In the genomic region with DNA sequence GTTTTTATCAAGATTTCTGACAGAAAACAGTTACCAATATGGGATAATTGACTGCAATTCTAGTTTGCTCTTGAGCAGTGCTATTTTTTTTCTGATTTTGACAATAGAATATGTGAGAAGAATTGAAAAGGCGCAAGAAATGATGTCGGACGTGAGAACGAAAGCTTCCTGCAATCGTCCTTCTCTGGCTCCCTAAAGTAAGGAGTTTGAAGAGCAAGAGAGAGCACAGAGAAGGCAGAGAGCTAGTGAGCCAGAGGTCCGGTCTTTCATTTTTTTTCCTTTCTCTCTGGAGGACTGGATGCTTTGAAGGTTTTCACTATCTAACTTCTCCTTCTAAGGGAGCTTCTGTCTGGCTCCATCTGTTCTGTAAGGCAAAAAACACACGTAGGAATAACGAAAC, we compare ENCODE assay signal across 2 worm cellular contexts.
TF ChIP-seq lines count a peak whose summit lies in the region.

No protein-coding gene starts in this region.

TF ChIP-seq in whole organism, L1 larva, 84 proteins besides CTCF, POLR2A, EP300 and RAD21 (continued from another document):
- TF ChIP-seq hlh-17 (GFP tag; optimal IDR thresholded peaks at IDR 0.05; lab: Kevin White, UChicago; ENCODE audit: borderline replicate concordance) = no peak
- peak; percentile 57 for TF ChIP-seq lin-14 (GFP tag; optimal IDR thresholded peaks at IDR 0.05; lab: Kevin White, UChicago)
- no peak for TF ChIP-seq lin-39 (tag; optimal IDR thresholded peaks at IDR 0.05; lab: Kevin White, UChicago)
- TF ChIP-seq lsy-2 (tag; optimal IDR thresholded peaks at IDR 0.05; lab: Kevin White, UChicago) = peak in 1 of 2 experiments; percentile 44
- no peak for TF ChIP-seq tlp-1 (tag; optimal IDR thresholded peaks at IDR 0.05; lab: Kevin White, UChicago)
- peak in 1 of 3 experiments; percentile 12 for TF ChIP-seq ceh-82 (tag; optimal IDR thresholded peaks at IDR 0.05; lab: Kevin White, UChicago)
- no peak for TF ChIP-seq rnt-1 (tag; optimal IDR thresholded peaks at IDR 0.05; lab: Kevin White, UChicago)
- TF ChIP-seq snu-23 (GFP tag; optimal IDR thresholded peaks at IDR 0.05; lab: Kevin White, UChicago) = peak; percentile 10
- no peak for TF ChIP-seq dsc-1 (tag; optimal IDR thresholded peaks at IDR 0.05; lab: Kevin White, UChicago)
- no peak for TF ChIP-seq pax-3 (tag; optimal IDR thresholded peaks at IDR 0.05; lab: Kevin White, UChicago)
- TF ChIP-seq isw-1 (GFP tag; IDR thresholded peaks at IDR 0.05; lab: Robert Waterston, UW) = no peak
- TF ChIP-seq efl-1 (optimal IDR thresholded peaks at IDR 0.05; lab: Kevin White, UChicago) = no peak
- no peak for TF ChIP-seq efl-1 (GFP tag; optimal IDR thresholded peaks at IDR 0.05 in 1 of 2; lab: Kevin White, UChicago)
- no peak for TF ChIP-seq xbp-1 (tag; optimal IDR thresholded peaks at IDR 0.05; lab: Kevin White, UChicago)

TF ChIP-seq in whole organism, L2 larva, 48 proteins besides CTCF, POLR2A, EP300 and RAD21 (continued from another document):
- TF ChIP-seq nhr-6 (tag; optimal IDR thresholded peaks at IDR 0.05; lab: Kevin White, UChicago) (no peak), aly-2 (tag; optimal IDR thresholded peaks at IDR 0.05; lab: Kevin White, UChicago) (no peak), gmeb-1 (tag; optimal IDR thresholded peaks at IDR 0.05; lab: Kevin White, UChicago) (no peak), nhr-10 (tag; optimal IDR thresholded peaks at IDR 0.05; lab: Kevin White, UChicago) (no peak), ceh-82 (tag; optimal IDR thresholded peaks at IDR 0.05; lab: Kevin White, UChicago) (no peak), elt-3 (tag; optimal IDR thresholded peaks at IDR 0.05; lab: Kevin White, UChicago) (no peak), skn-1 (tag; optimal IDR thresholded peaks at IDR 0.05; lab: Kevin White, UChicago) (no peak), nhr-77 (tag; optimal IDR thresholded peaks at IDR 0.05; lab: Kevin White, UChicago) (no peak), ama-1 (optimal IDR thresholded peaks at IDR 0.05; lab: Kevin White, UChicago) (no peak), nhr-12 (tag; optimal IDR thresholded peaks at IDR 0.05; lab: Kevin White, UChicago) (no peak), mdl-1 (tag; optimal IDR thresholded peaks at IDR 0.05; lab: Kevin White, UChicago) (peak in 1 of 2 experiments; percentile 19), blmp-1 (tag; optimal IDR thresholded peaks at IDR 0.05; lab: Kevin White, UChicago; ENCODE audit: insufficient read depth) (no peak), ceh-16 (tag; optimal IDR thresholded peaks at IDR 0.05; lab: Kevin White, UChicago) (no peak), unc-62 (GFP tag; optimal IDR thresholded peaks at IDR 0.05; lab: Kevin White, UChicago) (no peak), dmd-4 (tag; optimal IDR thresholded peaks at IDR 0.05; lab: Kevin White, UChicago) (no peak), ztf-1 (GFP tag; conservative IDR thresholded peaks at IDR 0.05; lab: Robert Waterston, UW) (no peak), nhr-237 (tag; optimal IDR thresholded peaks at IDR 0.05; lab: Kevin White, UChicago) (no peak), C34F6.9 (tag; optimal IDR thresholded peaks at IDR 0.05; lab: Kevin White, UChicago) (no peak), zag-1 (tag; optimal IDR thresholded peaks at IDR 0.05; lab: Kevin White, UChicago) (peak; percentile 4), fos-1 (tag; optimal IDR thresholded peaks at IDR 0.05; lab: Kevin White, UChicago) (no peak), lin-39 (tag; optimal IDR thresholded peaks at IDR 0.05; lab: Kevin White, UChicago) (no peak), nhr-25 (tag; optimal IDR thresholded peaks at IDR 0.05; lab: Kevin White, UChicago) (no peak), nhr-129 (tag; optimal IDR thresholded peaks at IDR 0.05; lab: Kevin White, UChicago) (peak; percentile 44), nhr-23 (tag; optimal IDR thresholded peaks at IDR 0.05; lab: Kevin White, UChicago) (no peak), nhr-11 (tag; optimal IDR thresholded peaks at IDR 0.05; lab: Kevin White, UChicago) (no peak)
